Worm (Caenorhabditis elegans): Measurements from ENCODE around the gene ZK1098.11.

- TF ChIP-seq W03F9.2 (tag; optimal IDR thresholded peaks at IDR 0.05): no peak
- TF ChIP-seq him-1 (tag; optimal IDR thresholded peaks at IDR 0.05): no peak
- no peak for TF ChIP-seq dao-5 (tag; optimal IDR thresholded peaks at IDR 0.05)
These were observed 9.6 kb downstream of the ZK1098.11 start, which contains the start of gene C48B4.11 for ce11 chrIII:9565973-9566372.
